Fruit fly (Drosophila melanogaster) whole organism, embryonic: Measurements from ENCODE around the gene CG44303.

ENCODE experiments used
- Abd-B ChIP-seq: fragments of 200-800 bp; sonication (Bioruptor generic); optimal IDR thresholded peaks from 2 replicates; lab custom pipeline; 2018; ENCODE audit warnings: missing biosample characterization, mild to moderate bottlenecking, missing genetic modification characterization, moderate library complexity
- Atf-2 ChIP-seq: fragments of 200-800 bp; sonication (Bioruptor generic); optimal IDR thresholded peaks from 2 replicates; lab custom pipeline; 2016; ENCODE audit warnings: missing biosample characterization, missing genetic modification characterization
- Atf3 ChIP-seq: fragments of 200-800 bp; sonication (Bioruptor generic); optimal IDR thresholded peaks from 3 replicates; lab custom pipeline; 2016; ENCODE audit warnings: missing biosample characterization, missing genetic modification characterization
- CG11093 ChIP-seq: fragments of 200-800 bp; sonication (Bioruptor generic); IDR thresholded peaks from 3 replicates; pipeline ENCODE4 v1.3.6; 2022; ENCODE audit warnings: missing biosample characterization, missing genetic modification characterization
- CG11696 ChIP-seq: fragments of 200-800 bp; sonication (Bioruptor generic); IDR thresholded peaks from 2 replicates; pipeline ENCODE4 v1.3.6; 2022; ENCODE audit warnings: missing biosample characterization, missing genetic modification characterization
- CG11723 ChIP-seq: fragments of 200-800 bp; sonication (Bioruptor generic); optimal IDR thresholded peaks from 2 replicates; lab custom pipeline; 2017; ENCODE audit warnings: missing biosample characterization, mild to moderate bottlenecking, missing genetic modification characterization
- CG13123 ChIP-seq: fragments of 200-800 bp; sonication (Bioruptor generic); optimal IDR thresholded peaks from 2 replicates; lab custom pipeline; 2016; ENCODE audit warnings: missing biosample characterization, missing genetic modification characterization
- CG14014 ChIP-seq: fragments of 200-800 bp; sonication (Bioruptor generic); IDR thresholded peaks from 2 replicates; pipeline ENCODE4 v1.3.6; 2022; ENCODE audit warnings: missing biosample characterization, missing genetic modification characterization
- CG15269 ChIP-seq: fragments of 200-800 bp; sonication (Bioruptor generic); optimal IDR thresholded peaks from 2 replicates; lab custom pipeline; 2018; ENCODE audit warnings: missing biosample characterization, mild to moderate bottlenecking, missing genetic modification characterization, moderate library complexity
- CG16779 ChIP-seq: fragments of 200-800 bp; sonication (Bioruptor generic); IDR thresholded peaks from 2 replicates; pipeline ENCODE4 v1.3.6; 2022; ENCODE audit warnings: missing biosample characterization, missing genetic modification characterization
- CG17186 ChIP-seq: fragments of 200-800 bp; sonication (Bioruptor generic); optimal IDR thresholded peaks from 3 replicates; lab custom pipeline; 2017; ENCODE audit warnings: missing biosample characterization, missing genetic modification reagents, missing genetic modification characterization
- CG1832 ChIP-seq: fragments of 200-800 bp; sonication (Bioruptor generic); optimal IDR thresholded peaks from 2 replicates; lab custom pipeline; 2017; ENCODE audit warnings: missing biosample characterization, mild to moderate bottlenecking, missing genetic modification characterization, inconsistent platforms
- CG2875 ChIP-seq: fragments of 200-800 bp; sonication (Bioruptor generic); optimal IDR thresholded peaks from 2 replicates; lab custom pipeline; 2017; ENCODE audit warnings: missing biosample characterization, mild to moderate bottlenecking, missing genetic modification characterization, missing genetic modification reagents
- CG3281 ChIP-seq: fragments of 200-800 bp; sonication (Bioruptor generic); optimal IDR thresholded peaks from 3 replicates; lab custom pipeline; 2017; ENCODE audit warnings: missing biosample characterization, mild to moderate bottlenecking, missing genetic modification characterization
- CG4424 ChIP-seq: fragments of 200-800 bp; sonication (Bioruptor generic); optimal IDR thresholded peaks from 3 replicates; lab custom pipeline; 2016; ENCODE audit warnings: missing biosample characterization, missing genetic modification characterization
- CG6254 ChIP-seq: fragments of 200-800 bp; sonication (Bioruptor generic); optimal IDR thresholded peaks from 3 replicates; lab custom pipeline; 2017; ENCODE audit warnings: mild to moderate bottlenecking, missing biosample characterization, missing genetic modification reagents, missing genetic modification characterization
- CG7928 ChIP-seq: fragments of 200-800 bp; sonication (Bioruptor generic); optimal IDR thresholded peaks from 2 replicates; lab custom pipeline; 2017; ENCODE audit warnings: missing biosample characterization, mild to moderate bottlenecking, missing genetic modification characterization
- CrebB ChIP-seq: fragments of 200-800 bp; sonication (Bioruptor generic); optimal IDR thresholded peaks from 3 replicates; lab custom pipeline; 2018; ENCODE audit warnings: missing biosample characterization, mild to moderate bottlenecking, missing genetic modification characterization
- Dfd ChIP-seq, 2 experiments: fragments of >200 bp; optimal IDR thresholded peaks; 2 replicates each; lab custom pipeline; 2017; ENCODE audit warnings: missing biosample characterization in 2 of 2, missing genetic modification characterization in 2 of 2
- Drgx ChIP-seq: fragments of 200-800 bp; sonication (Bioruptor generic); IDR thresholded peaks from 2 replicates; pipeline ENCODE4 v1.3.6; 2022; ENCODE audit warnings: missing biosample characterization, missing genetic modification characterization
- HmgZ ChIP-seq: fragments of 200-800 bp; sonication (Bioruptor generic); optimal IDR thresholded peaks from 2 replicates; lab custom pipeline; 2018; ENCODE audit warnings: missing biosample characterization, mild to moderate bottlenecking, missing genetic modification characterization
- NFAT ChIP-seq: fragments of 200-800 bp; sonication (Bioruptor generic); IDR thresholded peaks from 2 replicates; pipeline ENCODE4 v1.3.6; 2022; ENCODE audit warnings: missing biosample characterization, missing genetic modification characterization
- Ptx1 ChIP-seq: fragments of 200-800 bp; sonication (Bioruptor generic); IDR thresholded peaks from 2 replicates; pipeline ENCODE4 v1.3.6; 2022; ENCODE audit warnings: missing biosample characterization, missing genetic modification characterization
- Sox100B ChIP-seq: fragments of 200-800 bp; sonication (Bioruptor generic); optimal IDR thresholded peaks from 3 replicates; lab custom pipeline; 2018; ENCODE audit warnings: missing biosample characterization, mild to moderate bottlenecking, missing genetic modification characterization
- Sry-δ ChIP-seq: fragments of 200-800 bp; sonication (Bioruptor generic); optimal IDR thresholded peaks from 2 replicates; lab custom pipeline; 2016; ENCODE audit warnings: missing biosample characterization, missing genetic modification characterization
- Taf1 ChIP-seq: fragments of 200-800 bp; sonication (Bioruptor generic); IDR thresholded peaks from 2 replicates; pipeline ENCODE4 v1.3.6; 2022; ENCODE audit warnings: missing biosample characterization, missing genetic modification characterization
- Tbp ChIP-seq: fragments of >200 bp; optimal IDR thresholded peaks from 2 replicates; lab custom pipeline; 2018; ENCODE audit warnings: missing biosample characterization, missing genetic modification characterization
- ase ChIP-seq: fragments of 200-800 bp; sonication (Bioruptor generic); IDR thresholded peaks from 3 replicates; pipeline ENCODE4 v1.3.6; 2022; ENCODE audit warnings: missing biosample characterization, missing genetic modification characterization
- ato ChIP-seq: fragments of 200-800 bp; sonication (Bioruptor generic); IDR thresholded peaks from 2 replicates; pipeline ENCODE4 v1.3.6; 2022; ENCODE audit warnings: missing biosample characterization, missing genetic modification characterization; ENCODE audit not compliant: partially characterized antibody
- bowl ChIP-seq: fragments of 200-800 bp; sonication (Bioruptor generic); IDR thresholded peaks from 2 replicates; pipeline ENCODE4 v1.3.6; 2022; ENCODE audit warnings: missing biosample characterization, missing genetic modification characterization
- btn ChIP-seq: fragments of 200-800 bp; sonication (Bioruptor generic); optimal IDR thresholded peaks from 2 replicates; lab custom pipeline; 2016; ENCODE audit warnings: missing biosample characterization, missing genetic modification characterization
- cato ChIP-seq: fragments of 200-800 bp; sonication (Bioruptor generic); optimal IDR thresholded peaks from 2 replicates; lab custom pipeline; 2016; ENCODE audit warnings: missing biosample characterization, missing genetic modification characterization, borderline replicate concordance
- chinmo ChIP-seq: fragments of 200-800 bp; sonication (Bioruptor generic); IDR thresholded peaks from 4 replicates; pipeline ENCODE4 v1.3.6; 2022; ENCODE audit warnings: missing biosample characterization, missing genetic modification characterization; ENCODE audit not compliant: partially characterized antibody
- fd3F ChIP-seq: fragments of 200-800 bp; sonication (Bioruptor generic); optimal IDR thresholded peaks from 2 replicates; lab custom pipeline; 2018; ENCODE audit warnings: missing biosample characterization, mild to moderate bottlenecking, missing genetic modification characterization, moderate library complexity
- grn ChIP-seq: fragments of 200-800 bp; sonication (Bioruptor generic); optimal IDR thresholded peaks from 3 replicates; lab custom pipeline; 2017; ENCODE audit warnings: missing biosample characterization, missing genetic modification characterization
- inv ChIP-seq: fragments of 200-800 bp; sonication (Bioruptor generic); IDR thresholded peaks from 2 replicates; pipeline ENCODE4 v1.3.6; 2022; ENCODE audit warnings: missing biosample characterization, missing genetic modification characterization; ENCODE audit not compliant: partially characterized antibody
- kah ChIP-seq: fragments of 200-800 bp; sonication (Bioruptor generic); optimal IDR thresholded peaks from 2 replicates; lab custom pipeline; 2018; ENCODE audit warnings: missing biosample characterization, mild to moderate bottlenecking, missing genetic modification characterization
- lmd ChIP-seq: fragments of 200-800 bp; sonication (Bioruptor generic); IDR thresholded peaks from 2 replicates; pipeline ENCODE4 v1.3.6; 2022; ENCODE audit warnings: missing biosample characterization, missing genetic modification characterization
- lola ChIP-seq, 3 experiments: fragments of >200 bp in 2 of 3; fragments of 200-800 bp in 1 of 3; sonication (Bioruptor generic) in 1 of 3; optimal IDR thresholded peaks; 2 replicates each; lab custom pipeline; 2017 to 2019; ENCODE audit warnings: missing biosample characterization in 3 of 3, missing genetic modification characterization in 3 of 3, mild to moderate bottlenecking in 1 of 3, moderate library complexity in 1 of 3
- lov ChIP-seq, 2 experiments: fragments of 200-800 bp in 1 of 2; fragments of >200 bp in 1 of 2; sonication (Bioruptor generic) in 1 of 2; IDR thresholded peaks in 1 of 2; optimal IDR thresholded peaks in 1 of 2; 2 replicates in 1 of 2; 3 replicates in 1 of 2; pipeline versions ENCODE4 v1.3.6 to Lab custom; 2017 to 2022; ENCODE audit warnings: missing biosample characterization in 1 of 2, missing genetic modification characterization in 1 of 2
- luna ChIP-seq: fragments of 200-800 bp; sonication (Bioruptor generic); optimal IDR thresholded peaks from 2 replicates; lab custom pipeline; 2016; ENCODE audit warnings: missing biosample characterization, missing genetic modification characterization
- nau ChIP-seq: fragments of 200-800 bp; sonication (Bioruptor generic); optimal IDR thresholded peaks from 3 replicates; lab custom pipeline; 2017; ENCODE audit warnings: missing biosample characterization, mild to moderate bottlenecking, missing genetic modification characterization, missing genetic modification reagents
- oc ChIP-seq: fragments of 200-800 bp; sonication (Bioruptor generic); optimal IDR thresholded peaks from 2 replicates; lab custom pipeline; 2018; ENCODE audit warnings: missing biosample characterization, mild to moderate bottlenecking, missing genetic modification characterization, moderate library complexity
- onecut ChIP-seq: fragments of 200-800 bp; sonication (Bioruptor generic); IDR thresholded peaks from 2 replicates; pipeline ENCODE4 v1.3.6; 2022; ENCODE audit warnings: missing biosample characterization, missing genetic modification characterization
- p53 ChIP-seq: fragments of 200-800 bp; sonication (Bioruptor generic); optimal IDR thresholded peaks from 2 replicates; lab custom pipeline; 2016; ENCODE audit warnings: missing biosample characterization, missing genetic modification characterization
- slou ChIP-seq: fragments of 200-800 bp; sonication (Bioruptor generic); optimal IDR thresholded peaks from 3 replicates; lab custom pipeline; 2016; ENCODE audit warnings: missing biosample characterization, missing genetic modification characterization
- tna ChIP-seq: fragments of 200-800 bp; sonication (Bioruptor generic); IDR thresholded peaks from 2 replicates; pipeline ENCODE4 v1.3.6; 2022; ENCODE audit warnings: missing biosample characterization, missing genetic modification characterization; ENCODE audit not compliant: partially characterized antibody
- unpg ChIP-seq: fragments of 200-800 bp; sonication (Bioruptor generic); optimal IDR thresholded peaks from 3 replicates; lab custom pipeline; 2018; ENCODE audit warnings: missing biosample characterization, mild to moderate bottlenecking, missing genetic modification characterization, moderate library complexity

The CG44303 gene

dm6 chrX:6678635-6679501 is 8.4 kb downstream of the CG44303 start, which contains the start of gene ND-ASHI (continued):
- TF ChIP-seq chinmo (GFP tag; lab: Robert Waterston, UW) = 0 out of 4 replicates have a peak, but pooled peaks have one; percentile 4
- TF ChIP-seq CG2875 = peak; percentile 87
- TF ChIP-seq inv (GFP tag; lab: Robert Waterston, UW) = no peak
- TF ChIP-seq Ptx1 = peak; percentile 94
- peak; percentile 90 for TF ChIP-seq oc (tag; lab: Kevin White, UChicago)
- peak; percentile 90 for TF ChIP-seq CG11723
- TF ChIP-seq nau = no peak
- TF ChIP-seq bowl (GFP tag; lab: Robert Waterston, UW) = peak; percentile 81; the same call in 1 of the 2 replicates
- peak; percentile 91 for TF ChIP-seq ase (GFP tag; lab: Robert Waterston, UW)
- TF ChIP-seq CG11093 (GFP tag; lab: Robert Waterston, UW) = peak; percentile 92
- TF ChIP-seq Dfd (GFP tag; optimal IDR thresholded peaks at IDR 0.05; lab: Kevin White, UChicago) = no peak
- TF ChIP-seq CG3281 (GFP tag; lab: Kevin White, UChicago) = peak; percentile 97
- peak; percentile 81 for TF ChIP-seq CG7928 (GFP tag; lab: Kevin White, UChicago)
- peak; percentile 79 for TF ChIP-seq btn (GFP tag; lab: Kevin White, UChicago)
- peak; percentile 95 for TF ChIP-seq CrebB (tag; lab: Kevin White, UChicago)
- peak; percentile 98 for TF ChIP-seq CG11696 (GFP tag; lab: Robert Waterston, UW)
- TF ChIP-seq NFAT = peak; percentile 96
- peak; percentile 69 for TF ChIP-seq cato (GFP tag; lab: Kevin White, UChicago)
- TF ChIP-seq CG6254 (GFP tag; lab: Kevin White, UChicago) = peak; percentile 90
- peak; percentile 48 for TF ChIP-seq p53 (GFP tag; lab: Kevin White, UChicago)
- TF ChIP-seq CG4424 = peak; percentile 92
- TF ChIP-seq luna (GFP tag; lab: Kevin White, UChicago) = peak; percentile 83
- TF ChIP-seq CG16779 (GFP tag; lab: Robert Waterston, UW) = peak; percentile 96
- peak; percentile 52 for TF ChIP-seq Sry-δ (GFP tag; lab: Kevin White, UChicago)
- peak; percentile 87 for TF ChIP-seq slou (GFP tag; lab: Kevin White, UChicago)
- TF ChIP-seq fd3F (GFP tag; lab: Kevin White, UChicago) = peak; percentile 90
- no peak for TF ChIP-seq Tbp
- peak; percentile 96 for TF ChIP-seq lmd (GFP tag; lab: Robert Waterston, UW)
- TF ChIP-seq tna = no peak
- TF ChIP-seq CG14014 = peak; percentile 97
- peak; percentile 87 for TF ChIP-seq onecut (GFP tag; lab: Robert Waterston, UW)
- TF ChIP-seq Atf-2 (GFP tag; lab: Kevin White, UChicago) = peak; percentile 88
- no peak for TF ChIP-seq CG1832 (GFP tag; lab: Kevin White, UChicago)
- peak; percentile 56 for TF ChIP-seq kah (GFP tag; lab: Kevin White, UChicago)
- TF ChIP-seq Drgx (GFP tag; lab: Robert Waterston, UW) = peak; percentile 98
- TF ChIP-seq Atf3 (GFP tag; lab: Kevin White, UChicago) = peak; percentile 77
- peak; percentile 95 for TF ChIP-seq CG15269 (tag; lab: Kevin White, UChicago)
- peak in 1 of 3 experiments; percentile 76 for TF ChIP-seq lola (GFP tag; optimal IDR thresholded peaks at IDR 0.05; lab: Kevin White, UChicago)
- no peak for TF ChIP-seq lov (optimal IDR thresholded peaks at IDR 0.05; lab: Kevin White, UChicago)
- TF ChIP-seq lov (GFP tag; IDR thresholded peaks at IDR 0.05; lab: Robert Waterston, UW) = peak; percentile 94
- peak; percentile 96 for TF ChIP-seq Taf1 (GFP tag; lab: Robert Waterston, UW)
- peak; percentile 79 for TF ChIP-seq CG17186 (GFP tag; lab: Kevin White, UChicago)
- TF ChIP-seq Abd-B = peak; percentile 85
- peak; percentile 97 for TF ChIP-seq HmgZ (tag; lab: Kevin White, UChicago)
- peak; percentile 75 for TF ChIP-seq CG13123
- TF ChIP-seq unpg (GFP tag; lab: Kevin White, UChicago) = peak; percentile 94
- TF ChIP-seq Sox100B (GFP tag; lab: Kevin White, UChicago) = peak; percentile 86
- TF ChIP-seq ato (GFP tag; lab: Robert Waterston, UW) = no peak
- TF ChIP-seq grn = peak; percentile 22
